Fruit fly (Drosophila melanogaster) whole organism, embryonic: ENCODE data around the gene Tgt.

Experiments
- CG1647 ChIP-seq: fragments of 200-800 bp; sonication (Bioruptor generic); optimal IDR thresholded peaks from 3 replicates; lab custom pipeline; 2016; ENCODE audit warnings: missing biosample characterization, missing genetic modification characterization
- CG2889 ChIP-seq: fragments of 200-800 bp; sonication (Bioruptor generic); IDR thresholded peaks from 3 replicates; pipeline ENCODE4 v1.3.6; 2022; ENCODE audit warnings: missing biosample characterization, missing genetic modification characterization
- CG7786 ChIP-seq: fragments of 200-800 bp; sonication (Bioruptor generic); optimal IDR thresholded peaks from 2 replicates; lab custom pipeline; 2016; ENCODE audit warnings: missing biosample characterization, missing genetic modification characterization
- NK7.1 ChIP-seq: fragments of 200-800 bp; sonication (Bioruptor generic); optimal IDR thresholded peaks from 3 replicates; lab custom pipeline; 2016; ENCODE audit warnings: missing biosample characterization, missing genetic modification characterization
- Nf-YB ChIP-seq: fragments of 200-800 bp; sonication (Bioruptor generic); optimal IDR thresholded peaks from 3 replicates; lab custom pipeline; 2019; ENCODE audit warnings: missing biosample characterization, mild to moderate bottlenecking, missing genetic modification characterization, moderate library complexity
- bab2 ChIP-seq: fragments of 200-800 bp; sonication (Bioruptor generic); optimal IDR thresholded peaks from 2 replicates; lab custom pipeline; 2016; ENCODE audit warnings: missing biosample characterization, missing genetic modification characterization
- cg ChIP-seq: fragments of 200-800 bp; sonication (Bioruptor generic); optimal IDR thresholded peaks from 3 replicates; lab custom pipeline; 2019; ENCODE audit warnings: missing biosample characterization, mild to moderate bottlenecking, missing genetic modification characterization, moderate library complexity
- hb ChIP-seq: fragments of 200-800 bp; sonication (Bioruptor generic); IDR thresholded peaks from 3 replicates; pipeline ENCODE4 v1.3.6; 2022; ENCODE audit warnings: missing biosample characterization, missing genetic modification characterization; ENCODE audit not compliant: partially characterized antibody
- hbn ChIP-seq: fragments of 200-800 bp; sonication (Bioruptor generic); IDR thresholded peaks from 2 replicates; pipeline ENCODE4 v1.3.6; 2022; ENCODE audit warnings: missing biosample characterization, missing genetic modification characterization; ENCODE audit not compliant: partially characterized antibody
- run ChIP-seq: fragments of 200-800 bp; sonication (Bioruptor generic); optimal IDR thresholded peaks from 3 replicates; lab custom pipeline; 2018; ENCODE audit warnings: missing biosample characterization, mild to moderate bottlenecking, missing genetic modification characterization
- sens-2 ChIP-seq: fragments of 200-800 bp; sonication (Bioruptor generic); IDR thresholded peaks from 2 replicates; pipeline ENCODE4 v1.3.6; 2022; ENCODE audit warnings: missing biosample characterization, missing genetic modification characterization

DNA sequence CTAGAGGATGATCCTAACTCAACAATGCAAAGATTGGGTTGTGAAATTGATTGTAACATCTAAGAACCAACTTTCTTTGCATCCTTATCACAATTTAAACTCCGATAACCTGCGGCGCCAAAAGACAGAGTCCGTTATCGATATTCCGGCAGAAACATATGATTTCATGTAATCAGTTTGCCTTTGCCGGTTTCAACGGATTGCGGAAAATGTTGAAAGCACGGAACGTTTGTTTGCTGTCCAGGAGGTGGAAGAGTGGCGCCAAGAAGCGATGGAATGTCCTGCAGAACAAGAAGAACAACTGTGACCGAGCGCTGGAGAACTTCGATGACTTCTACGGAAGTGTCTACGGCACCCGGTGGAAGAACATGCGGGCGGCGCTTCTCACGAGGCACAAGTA, 36.2 kb upstream of the Tgt start:
- TF ChIP-seq run (tag; lab: Kevin White, UChicago) (no peak), hb (GFP tag; lab: Robert Waterston, UW) (peak; percentile 65; the same call in 1 of the 3 replicates), sens-2 (no peak), Nf-YB (no peak), CG7786 (GFP tag; lab: Kevin White, UChicago) (no peak), NK7.1 (no peak), CG1647 (GFP tag; lab: Kevin White, UChicago) (no peak), bab2 (GFP tag; lab: Kevin White, UChicago) (no peak), hbn (GFP tag; lab: Robert Waterston, UW) (peak; percentile 53; the same call in 1 of the 2 replicates), CG2889 (GFP tag; lab: Robert Waterston, UW) (no peak), cg (GFP tag; lab: Kevin White, UChicago) (no peak)
